Fruit fly (Drosophila melanogaster) whole organism, embryonic: ENCODE data around the gene CG3119.
A peak's percentile ranks its signal among the peaks of the same experiment; 100 is the strongest.

Source experiments
- CG12104 ChIP-seq: fragments of 200-800 bp; sonication (Bioruptor generic); optimal IDR thresholded peaks from 3 replicates; lab custom pipeline; 2016; ENCODE audit warnings: missing biosample characterization, missing genetic modification characterization
- CG12155 ChIP-seq: fragments of 200-800 bp; sonication (Bioruptor generic); optimal IDR thresholded peaks from 3 replicates; lab custom pipeline; 2016; ENCODE audit warnings: missing biosample characterization, missing genetic modification characterization
- CG12219 ChIP-seq: fragments of 200-800 bp; sonication (Bioruptor generic); optimal IDR thresholded peaks from 3 replicates; lab custom pipeline; 2018; ENCODE audit warnings: missing biosample characterization, mild to moderate bottlenecking, missing genetic modification characterization
- CG12391 ChIP-seq: fragments of 200-800 bp; sonication (Bioruptor generic); optimal IDR thresholded peaks from 3 replicates; lab custom pipeline; 2018; ENCODE audit warnings: missing biosample characterization, mild to moderate bottlenecking, missing genetic modification characterization, moderate library complexity
- CG13894 ChIP-seq: fragments of 200-800 bp; sonication (Bioruptor generic); optimal IDR thresholded peaks from 3 replicates; lab custom pipeline; 2018; ENCODE audit warnings: missing biosample characterization, mild to moderate bottlenecking, missing genetic modification characterization, moderate library complexity
- CG14965 ChIP-seq: fragments of 200-800 bp; sonication (Bioruptor generic); optimal IDR thresholded peaks from 2 replicates; lab custom pipeline; 2016; ENCODE audit warnings: missing biosample characterization, missing genetic modification characterization, borderline replicate concordance
- CG17568 ChIP-seq: fragments of 200-800 bp; sonication (Bioruptor generic); optimal IDR thresholded peaks from 2 replicates; lab custom pipeline; 2018; ENCODE audit warnings: missing biosample characterization, mild to moderate bottlenecking, missing genetic modification characterization, moderate library complexity
- CG2202 ChIP-seq: fragments of 200-800 bp; sonication (Bioruptor generic); optimal IDR thresholded peaks from 2 replicates; lab custom pipeline; 2018; ENCODE audit warnings: missing biosample characterization, mild to moderate bottlenecking, missing genetic modification characterization
- CG3065 ChIP-seq: fragments of 200-800 bp; sonication (Bioruptor generic); optimal IDR thresholded peaks from 2 replicates; lab custom pipeline; 2016; ENCODE audit warnings: missing biosample characterization, missing genetic modification characterization
- CG3726 ChIP-seq: fragments of 200-800 bp; sonication (Bioruptor generic); IDR thresholded peaks from 3 replicates; pipeline ENCODE4, ENCODE4 v1.3.6; 2022; ENCODE audit warnings: missing biosample characterization, missing genetic modification characterization
- CG4282 ChIP-seq: fragments of 200-800 bp; sonication (Bioruptor generic); optimal IDR thresholded peaks from 2 replicates; lab custom pipeline; 2016; ENCODE audit warnings: missing biosample characterization, missing genetic modification characterization
- CG4617 ChIP-seq: fragments of 200-800 bp; sonication (Bioruptor generic); optimal IDR thresholded peaks from 3 replicates; lab custom pipeline; 2016; ENCODE audit warnings: missing biosample characterization, missing genetic modification characterization, borderline replicate concordance
- CG5953 ChIP-seq: fragments of 200-800 bp; sonication (Bioruptor generic); IDR thresholded peaks from 2 replicates; pipeline ENCODE4 v1.3.6; 2022; ENCODE audit warnings: missing biosample characterization, missing genetic modification characterization
- CG8388 ChIP-seq: fragments of 200-800 bp; sonication (Bioruptor generic); optimal IDR thresholded peaks from 2 replicates; lab custom pipeline; 2019; ENCODE audit warnings: missing biosample characterization, mild to moderate bottlenecking, missing genetic modification characterization, moderate library complexity
- CG8478 ChIP-seq: fragments of >200 bp; optimal IDR thresholded peaks from 2 replicates; lab custom pipeline; 2018
- CG8944 ChIP-seq: fragments of 200-800 bp; sonication (Bioruptor generic); optimal IDR thresholded peaks from 3 replicates; lab custom pipeline; 2016; ENCODE audit warnings: missing biosample characterization, missing genetic modification characterization
- CG9215 ChIP-seq: fragments of 200-800 bp; sonication (Bioruptor generic); IDR thresholded peaks from 2 replicates; pipeline ENCODE4 v1.3.6; 2022; ENCODE audit warnings: missing biosample characterization, missing genetic modification characterization
- CG9609 ChIP-seq: fragments of 200-800 bp; sonication (Bioruptor generic); optimal IDR thresholded peaks from 3 replicates; lab custom pipeline; 2016; ENCODE audit warnings: missing biosample characterization, missing genetic modification characterization
- CHES-1-like ChIP-seq: fragments of 200-800 bp; sonication (Bioruptor generic); optimal IDR thresholded peaks from 2 replicates; lab custom pipeline; 2016; ENCODE audit warnings: missing biosample characterization, missing genetic modification characterization
- D ChIP-seq, 2 experiments: fragments of 200-800 bp in 1 of 2; fragments of >200 bp in 1 of 2; sonication (Bioruptor generic) in 1 of 2; optimal IDR thresholded peaks; 2 replicates in 1 of 2; 3 replicates in 1 of 2; lab custom pipeline; 2017; ENCODE audit warnings: mild to moderate bottlenecking in 1 of 2, missing biosample characterization in 1 of 2, missing genetic modification characterization in 1 of 2, missing genetic modification reagents in 1 of 2
- Dip2 ChIP-seq: fragments of 200-800 bp; sonication (Bioruptor generic); IDR thresholded peaks from 2 replicates; pipeline ENCODE4 v1.3.6; 2022; ENCODE audit warnings: missing biosample characterization, missing genetic modification characterization
- HmgZ ChIP-seq: fragments of 200-800 bp; sonication (Bioruptor generic); optimal IDR thresholded peaks from 2 replicates; lab custom pipeline; 2018; ENCODE audit warnings: missing biosample characterization, mild to moderate bottlenecking, missing genetic modification characterization
- Hr51 ChIP-seq, 2 experiments: fragments of 200-800 bp; sonication (Bioruptor generic); optimal IDR thresholded peaks; 2 replicates in 1 of 2; 3 replicates in 1 of 2; lab custom pipeline; 2016 to 2018; ENCODE audit warnings: missing biosample characterization in 2 of 2, missing genetic modification characterization in 2 of 2, mild to moderate bottlenecking in 1 of 2, moderate library complexity in 1 of 2
- Mad ChIP-seq: fragments of 200-800 bp; sonication (Bioruptor generic); optimal IDR thresholded peaks from 2 replicates; lab custom pipeline; 2016; ENCODE audit warnings: missing biosample characterization, missing genetic modification characterization
- NK7.1 ChIP-seq: fragments of 200-800 bp; sonication (Bioruptor generic); optimal IDR thresholded peaks from 3 replicates; lab custom pipeline; 2016; ENCODE audit warnings: missing biosample characterization, missing genetic modification characterization
- Nf-YB ChIP-seq: fragments of 200-800 bp; sonication (Bioruptor generic); optimal IDR thresholded peaks from 3 replicates; lab custom pipeline; 2019; ENCODE audit warnings: missing biosample characterization, mild to moderate bottlenecking, missing genetic modification characterization, moderate library complexity
- Nf-YC ChIP-seq: fragments of 200-800 bp; optimal IDR thresholded peaks from 3 replicates; lab custom pipeline; 2019; ENCODE audit warnings: missing biosample characterization, mild to moderate bottlenecking, missing genetic modification characterization, moderate library complexity
- Trl ChIP-seq, 3 experiments: fragments of >200 bp in 2 of 3; fragments of 200-800 bp in 1 of 3; sonication (Bioruptor generic) in 1 of 3; optimal IDR thresholded peaks; 2 replicates in 1 of 3; 3 replicates in 2 of 3; lab custom pipeline; 2016 to 2017; ENCODE audit warnings: missing biosample characterization in 1 of 3, missing genetic modification characterization in 1 of 3
- ab ChIP-seq: fragments of 200-800 bp; sonication (Bioruptor generic); optimal IDR thresholded peaks from 2 replicates; lab custom pipeline; 2016; ENCODE audit warnings: missing biosample characterization, missing genetic modification characterization
- ara ChIP-seq: fragments of 200-800 bp; sonication (Bioruptor generic); IDR thresholded peaks from 2 replicates; pipeline ENCODE4 v1.3.6; 2022; ENCODE audit warnings: missing biosample characterization, missing genetic modification characterization
- bigmax ChIP-seq: fragments of 200-800 bp; sonication (Bioruptor generic); optimal IDR thresholded peaks from 2 replicates; lab custom pipeline; 2018; ENCODE audit warnings: missing biosample characterization, mild to moderate bottlenecking, missing genetic modification characterization
- cad ChIP-seq: fragments of >200 bp; optimal IDR thresholded peaks from 2 replicates; lab custom pipeline; 2017; ENCODE audit warnings: missing biosample characterization, missing genetic modification characterization
- ci ChIP-seq: fragments of 200-800 bp; sonication (Bioruptor generic); IDR thresholded peaks from 3 replicates; pipeline ENCODE4 v1.3.6; 2022; ENCODE audit warnings: missing biosample characterization, missing genetic modification characterization
- corto ChIP-seq: fragments of 200-800 bp; sonication (Bioruptor generic); optimal IDR thresholded peaks from 2 replicates; lab custom pipeline; 2016; ENCODE audit warnings: missing biosample characterization, mild to moderate bottlenecking, missing genetic modification characterization, moderate library complexity
- crol ChIP-seq: fragments of 200-800 bp; sonication (Bioruptor generic); IDR thresholded peaks from 2 replicates; pipeline ENCODE4 v1.3.6; 2022; ENCODE audit warnings: missing biosample characterization, missing genetic modification characterization
- dimm ChIP-seq: fragments of 200-800 bp; sonication (Bioruptor generic); IDR thresholded peaks from 2 replicates; pipeline ENCODE4 v1.3.6; 2022; ENCODE audit warnings: missing biosample characterization, missing genetic modification characterization
- dm ChIP-seq: fragments of 200-800 bp; sonication (Bioruptor generic); optimal IDR thresholded peaks from 3 replicates; lab custom pipeline; 2016; ENCODE audit warnings: missing biosample characterization, missing genetic modification characterization
- fd64A ChIP-seq: fragments of 200-800 bp; sonication (Bioruptor generic); optimal IDR thresholded peaks from 3 replicates; lab custom pipeline; 2018; ENCODE audit warnings: missing biosample characterization, mild to moderate bottlenecking, missing genetic modification characterization
- gem ChIP-seq: fragments of 200-800 bp; sonication (Bioruptor generic); optimal IDR thresholded peaks from 2 replicates; lab custom pipeline; 2019; ENCODE audit warnings: missing biosample characterization, mild to moderate bottlenecking, missing genetic modification characterization, moderate library complexity
- ind ChIP-seq: fragments of 200-800 bp; sonication (Bioruptor generic); optimal IDR thresholded peaks from 3 replicates; lab custom pipeline; 2016; ENCODE audit warnings: missing biosample characterization, missing genetic modification characterization
- knrl ChIP-seq: fragments of 200-800 bp; sonication (Bioruptor generic); IDR thresholded peaks from 3 replicates; pipeline ENCODE4 v1.3.6; 2022; ENCODE audit warnings: missing biosample characterization, missing genetic modification characterization; ENCODE audit not compliant: partially characterized antibody
- lab ChIP-seq: fragments of 200-800 bp; sonication (Bioruptor generic); optimal IDR thresholded peaks from 3 replicates; lab custom pipeline; 2017; ENCODE audit warnings: missing biosample characterization, missing genetic modification characterization, mild to moderate bottlenecking, moderate library complexity, missing genetic modification reagents
- odd ChIP-seq: fragments of 200-800 bp; sonication (Bioruptor generic); optimal IDR thresholded peaks from 2 replicates; lab custom pipeline; 2017; ENCODE audit warnings: missing biosample characterization, mild to moderate bottlenecking, missing genetic modification characterization
- pita ChIP-seq: fragments of 200-800 bp; sonication (Bioruptor generic); optimal IDR thresholded peaks from 2 replicates; lab custom pipeline; 2017; ENCODE audit warnings: missing biosample characterization, mild to moderate bottlenecking, missing genetic modification characterization
- repo ChIP-seq: fragments of 200-800 bp; sonication (Bioruptor generic); optimal IDR thresholded peaks from 2 replicates; lab custom pipeline; 2016; ENCODE audit warnings: missing biosample characterization, missing genetic modification characterization
- tap ChIP-seq: fragments of 200-800 bp; optimal IDR thresholded peaks from 3 replicates; lab custom pipeline; 2019; ENCODE audit warnings: missing biosample characterization, mild to moderate bottlenecking, missing genetic modification characterization, moderate library complexity
- ttk ChIP-seq: fragments of 200-800 bp; sonication (Bioruptor generic); IDR thresholded peaks from 2 replicates; pipeline ENCODE4 v2.1.2; 2022; ENCODE audit warnings: missing biosample characterization, missing genetic modification characterization
- vvl ChIP-seq: fragments of 200-800 bp; sonication (Bioruptor generic); IDR thresholded peaks from 2 replicates; pipeline ENCODE4 v1.3.6; 2022; ENCODE audit warnings: missing biosample characterization, missing genetic modification characterization

Gene CG3119

DNA sequence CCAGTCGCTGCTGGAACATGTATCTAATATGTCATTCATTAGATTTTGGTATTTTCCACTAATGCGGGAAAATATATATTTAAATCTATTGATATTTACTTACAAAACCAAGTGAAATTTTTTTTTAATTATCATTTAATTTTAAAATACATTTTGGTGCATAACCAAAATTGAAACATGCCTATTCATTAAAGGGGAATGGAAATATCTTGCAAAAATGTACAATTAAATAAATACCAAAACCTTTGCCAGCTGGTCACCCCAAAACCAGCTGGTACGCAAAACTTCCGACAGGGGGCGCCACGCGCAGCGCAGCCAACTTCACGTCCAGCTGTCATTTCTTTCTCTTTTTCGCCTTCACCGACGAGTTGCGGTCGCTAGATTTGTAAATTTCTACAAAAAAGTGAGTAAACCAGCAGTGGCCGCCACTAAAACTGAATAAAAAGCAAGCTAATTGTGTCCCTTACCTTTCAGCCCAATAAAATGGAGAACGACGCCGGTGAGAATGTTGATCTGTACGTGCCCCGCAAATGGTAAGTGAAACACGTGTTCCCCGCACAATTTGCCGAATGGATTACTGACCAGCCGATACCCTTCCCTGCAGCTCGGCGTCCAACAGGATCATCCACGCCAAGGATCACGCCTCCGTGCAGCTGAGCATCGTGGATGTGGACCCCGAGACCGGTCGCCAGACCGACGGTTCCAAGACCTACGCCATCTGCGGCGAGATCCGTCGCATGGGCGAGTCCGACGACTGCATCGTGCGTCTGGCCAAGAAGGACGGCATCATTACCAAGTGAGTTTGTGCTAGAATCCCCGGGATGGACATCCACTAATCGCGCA lies 18.4 kb upstream of the CG3119 start, which contains the start of the genes CG3104 and RpS21 (continued):
- no peak for TF ChIP-seq Dip2 (GFP tag; lab: Robert Waterston, UW)
- peak; percentile 80 for TF ChIP-seq repo (GFP tag; lab: Kevin White, UChicago)
- TF ChIP-seq CG2202, result peak; percentile 46
- peak; percentile 55 for TF ChIP-seq fd64A
- no peak for TF ChIP-seq D (optimal IDR thresholded peaks at IDR 0.05; lab: Kevin White, UChicago)
- TF ChIP-seq D (GFP tag; optimal IDR thresholded peaks at IDR 0.05; lab: Kevin White, UChicago), result peak; percentile 77
- peak; percentile 92 for TF ChIP-seq CG5953 (GFP tag; lab: Robert Waterston, UW)
- peak; percentile 82 for TF ChIP-seq HmgZ (tag; lab: Kevin White, UChicago)
- TF ChIP-seq CG8478 (lab: Kevin White, UChicago), result no peak
- peak; percentile 78 for TF ChIP-seq ara (GFP tag; lab: Robert Waterston, UW)
- TF ChIP-seq CG17568, result peak; percentile 75
- TF ChIP-seq CG12104 (GFP tag; lab: Kevin White, UChicago), result peak; percentile 87
- TF ChIP-seq gem (tag; lab: Kevin White, UChicago), result peak; percentile 61
- peak; percentile 82 for TF ChIP-seq ind
- peak; percentile 92 for TF ChIP-seq CG4617 (GFP tag; lab: Kevin White, UChicago)
- peak; percentile 79 for TF ChIP-seq CG12391
- TF ChIP-seq lab (GFP tag; lab: Kevin White, UChicago), result peak; percentile 95
- TF ChIP-seq knrl (GFP tag; lab: Robert Waterston, UW), result peak; percentile 47; the same call in 1 of the 3 replicates
- TF ChIP-seq pita (GFP tag; lab: Kevin White, UChicago), result no peak
- peak; percentile 53 to 83 for TF ChIP-seq Hr51 (GFP tag; optimal IDR thresholded peaks at IDR 0.05; lab: Kevin White, UChicago)
- TF ChIP-seq CG8388 (GFP tag; lab: Kevin White, UChicago), result peak; percentile 55
- TF ChIP-seq dimm (GFP tag; lab: Robert Waterston, UW), result peak; percentile 66
- TF ChIP-seq CG4282 (GFP tag; lab: Kevin White, UChicago), result peak; percentile 75
- TF ChIP-seq Nf-YB, result peak; percentile 65
- TF ChIP-seq NK7.1 (GFP tag; lab: Kevin White, UChicago), result peak; percentile 73
- peak; percentile 76 for TF ChIP-seq CG9215 (GFP tag; lab: Robert Waterston, UW)
- peak; percentile 57 for TF ChIP-seq CG3065 (GFP tag; lab: Kevin White, UChicago)
- TF ChIP-seq CG8944, result peak; percentile 83
- no peak for TF ChIP-seq corto (GFP tag; lab: Kevin White, UChicago)
- TF ChIP-seq odd (GFP tag; lab: Kevin White, UChicago), result peak; percentile 80
- TF ChIP-seq CG9609 (GFP tag; lab: Kevin White, UChicago), result peak; percentile 73
- TF ChIP-seq Trl (optimal IDR thresholded peaks at IDR 0.05; lab: Kevin White, UChicago), result no peak
- TF ChIP-seq Trl (GFP tag; optimal IDR thresholded peaks at IDR 0.05; lab: Kevin White, UChicago), result peak; percentile 93
- peak; percentile 78 for TF ChIP-seq Nf-YC (tag; lab: Kevin White, UChicago)
- no peak for TF ChIP-seq CG14965 (GFP tag; lab: Kevin White, UChicago)
- peak; percentile 91 for TF ChIP-seq vvl (GFP tag; lab: Robert Waterston, UW)
- TF ChIP-seq Mad (GFP tag; lab: Kevin White, UChicago), result peak; percentile 87
- TF ChIP-seq ab (GFP tag; lab: Kevin White, UChicago), result peak; percentile 71
- TF ChIP-seq tap (tag; lab: Kevin White, UChicago), result peak; percentile 11
- peak; percentile 96 for TF ChIP-seq ci (GFP tag; lab: Robert Waterston, UW)
- TF ChIP-seq CG3726 (GFP tag; lab: Robert Waterston, UW), result peak; percentile 79; the same call in 1 of the 3 replicates
- peak; percentile 61 for TF ChIP-seq CG12219 (GFP tag; lab: Kevin White, UChicago)
- peak; percentile 73 for TF ChIP-seq CG13894
- peak; percentile 63 for TF ChIP-seq bigmax (GFP tag; lab: Kevin White, UChicago)
- TF ChIP-seq dm (GFP tag; lab: Kevin White, UChicago), result peak; percentile 95
- peak; percentile 85 for TF ChIP-seq ttk
- peak; percentile 48 for TF ChIP-seq crol (GFP tag; lab: Robert Waterston, UW)
- no peak for TF ChIP-seq cad (GFP tag; lab: Kevin White, UChicago)
- peak; percentile 80 for TF ChIP-seq CHES-1-like
- TF ChIP-seq CG12155 (GFP tag; lab: Kevin White, UChicago), result peak; percentile 87
